Fruit fly (Drosophila melanogaster): ENCODE data around the gene CG13458.

CG13458 gene

DNA sequence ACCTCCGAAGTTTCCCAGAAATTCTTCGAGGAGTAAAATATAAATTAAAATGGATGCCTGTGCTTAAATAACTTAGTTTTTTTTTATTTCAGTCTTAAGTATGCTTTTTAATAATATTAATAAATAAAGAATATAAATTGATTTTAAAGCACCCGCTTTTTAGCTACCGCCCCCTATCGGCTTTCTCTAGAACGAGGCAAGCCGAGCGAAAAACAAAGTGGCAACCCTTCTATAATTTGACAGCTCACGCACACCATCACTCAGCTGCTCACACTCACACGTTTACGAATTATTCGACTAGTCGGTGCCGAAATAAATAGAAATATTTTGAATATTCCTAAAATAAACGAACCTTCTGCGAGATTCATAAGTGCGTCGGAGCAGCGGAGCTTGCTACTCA, 48.2 kb downstream of the CG13458 start, which contains the start of gene CG6878 (continued):
- TF ChIP-seq HLHmδ (GFP tag; optimal IDR thresholded peaks at IDR 0.05) (no peak), CG3281 (GFP tag; optimal IDR thresholded peaks at IDR 0.05) (no peak), Gsc (GFP tag; IDR thresholded peaks at IDR 0.05) (no peak), br (optimal IDR thresholded peaks at IDR 0.05) (no peak), gfzf (GFP tag; optimal IDR thresholded peaks at IDR 0.05) (peak; percentile 6), YL-1 (GFP tag; optimal IDR thresholded peaks at IDR 0.05) (peak; percentile 86), Dp (GFP tag; optimal IDR thresholded peaks at IDR 0.05) (peak; percentile 95), CG13296 (GFP tag; optimal IDR thresholded peaks at IDR 0.05) (peak; percentile 5), Meics (GFP tag; optimal IDR thresholded peaks at IDR 0.05) (peak; percentile 36), CG12071 (GFP tag; optimal IDR thresholded peaks at IDR 0.05) (no peak), CkIIα-i1 (GFP tag; IDR thresholded peaks at IDR 0.05) (no peak), CG2199 (GFP tag; IDR thresholded peaks at IDR 0.05) (no peak; the same call in 2 of the 3 replicates), cg (GFP tag; optimal IDR thresholded peaks at IDR 0.05) (peak; percentile 94), CG2116 (GFP tag; optimal IDR thresholded peaks at IDR 0.05) (peak; percentile 42), CG10654 (GFP tag; optimal IDR thresholded peaks at IDR 0.05) (peak; percentile 8), CG17568 (GFP tag; optimal IDR thresholded peaks at IDR 0.05) (no peak), Abd-B (GFP tag; optimal IDR thresholded peaks at IDR 0.05) (no peak), wek (GFP tag; optimal IDR thresholded peaks at IDR 0.05) (no peak), PHDP (tag; optimal IDR thresholded peaks at IDR 0.05) (peak; percentile 42), pan (optimal IDR thresholded peaks at IDR 0.05) (no peak), pan (GFP tag; optimal IDR thresholded peaks at IDR 0.05 in 1 of 2, IDR thresholded peaks at IDR 0.05 in 1 of 2) (no peak), lab (GFP tag; optimal IDR thresholded peaks at IDR 0.05) (no peak), CG16815 (GFP tag; optimal IDR thresholded peaks at IDR 0.05) (no peak), chm (GFP tag; IDR thresholded peaks at IDR 0.05) (no peak), Fer3 (tag; optimal IDR thresholded peaks at IDR 0.05) (peak; percentile 2), CG15073 (GFP tag; optimal IDR thresholded peaks at IDR 0.05) (no peak), wor (GFP tag; IDR thresholded peaks at IDR 0.05) (no peak), Spps (tag; optimal IDR thresholded peaks at IDR 0.05) (no peak), Fer1 (GFP tag; optimal IDR thresholded peaks at IDR 0.05) (peak; percentile 44), CG5245 (GFP tag; optimal IDR thresholded peaks at IDR 0.05) (no peak), Xrp1 (GFP tag; IDR thresholded peaks at IDR 0.05) (0 out of 2 replicates have a peak, but pooled peaks have one; percentile 8), Sox102F (GFP tag; optimal IDR thresholded peaks at IDR 0.05) (no peak), D19A (tag; optimal IDR thresholded peaks at IDR 0.05) (peak; percentile 55), Mad (GFP tag; optimal IDR thresholded peaks at IDR 0.05) (no peak), CG13424 (tag; optimal IDR thresholded peaks at IDR 0.05) (no peak), CG4707 (GFP tag; optimal IDR thresholded peaks at IDR 0.05) (no peak), CG2120 (GFP tag; optimal IDR thresholded peaks at IDR 0.05) (no peak), HHEX (GFP tag; optimal IDR thresholded peaks at IDR 0.05) (no peak), CG1792 (GFP tag; optimal IDR thresholded peaks at IDR 0.05) (no peak), CG1647 (GFP tag; optimal IDR thresholded peaks at IDR 0.05) (no peak), Stat92E (GFP tag; optimal IDR thresholded peaks at IDR 0.05) (peak in 1 of 3 experiments; percentile 18), usp (GFP tag; optimal IDR thresholded peaks at IDR 0.05) (no peak), cad (GFP tag; optimal IDR thresholded peaks at IDR 0.05) (no peak), CG16813 (GFP tag; IDR thresholded peaks at IDR 0.05; ENCODE audit: partially characterized antibody) (peak; percentile 37; the same call in 1 of the 3 replicates), ken (GFP tag; IDR thresholded peaks at IDR 0.05) (no peak), stwl (tag; optimal IDR thresholded peaks at IDR 0.05) (peak; percentile 93), CG13123 (GFP tag; optimal IDR thresholded peaks at IDR 0.05) (no peak), CG13775 (GFP tag; optimal IDR thresholded peaks at IDR 0.05) (no peak), CG13287 (GFP tag; IDR thresholded peaks at IDR 0.05; ENCODE audit: partially characterized antibody) (peak; percentile 46; the same call in 1 of the 2 replicates), gsb (GFP tag; IDR thresholded peaks at IDR 0.05) (no peak), vfl (GFP tag; optimal IDR thresholded peaks at IDR 0.05) (no peak)

All from whole organism, embryonic.